Worm (Caenorhabditis elegans) whole organism, L4 larva: ENCODE data around the gene cyp-31A3.

Experiments used
- lin-13 ChIP-seq: fragments of 150-350 bp; optimal IDR thresholded peaks from 2 replicates; lab custom pipeline; 2014; ENCODE audit warnings: missing biosample characterization, missing genetic modification reagents, missing genetic modification characterization
- mxl-3 ChIP-seq: fragments of 200-800 bp; sonication (Bioruptor generic); optimal IDR thresholded peaks from 2 replicates; lab custom pipeline; 2018; ENCODE audit warnings: mild to moderate bottlenecking, missing genetic modification characterization, missing compliant biosample characterization
- snpc-4 ChIP-seq: fragments of 150-350 bp; optimal IDR thresholded peaks from 2 replicates; lab custom pipeline; 2014; ENCODE audit warnings: missing biosample characterization, missing genetic modification characterization
- unc-39 ChIP-seq: sonication (generic microtip); optimal IDR thresholded peaks from 2 replicates; lab custom pipeline; 2017; ENCODE audit warnings: missing biosample characterization, missing genetic modification characterization

DNA sequence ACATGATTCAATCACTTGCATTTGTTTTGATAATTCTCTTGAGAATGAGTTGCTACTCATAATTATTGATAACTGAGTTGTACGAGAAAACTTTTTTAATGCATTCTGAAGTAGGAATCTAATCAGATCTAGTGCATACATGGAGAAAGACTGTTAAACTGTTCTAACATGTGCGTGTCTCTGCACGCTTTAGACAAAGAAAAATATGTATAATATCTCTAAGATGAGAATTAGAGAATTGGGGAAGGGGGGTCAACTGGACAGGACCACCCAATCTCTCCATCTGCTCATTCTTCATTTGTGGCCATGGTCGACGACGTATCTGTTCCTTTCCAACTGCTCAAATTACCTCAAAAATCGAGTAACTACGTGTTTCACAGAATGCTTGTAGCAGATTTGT, 23.6 kb upstream of the cyp-31A3 start, which contains the start of gene fbxb-78:
- TF ChIP-seq unc-39 (tag; lab: Kevin White, UChicago) = no peak
- no peak for TF ChIP-seq mxl-3 (GFP tag; lab: Kevin White, UChicago)
- TF ChIP-seq lin-13 = no peak
- no peak for TF ChIP-seq snpc-4
